Worm (Caenorhabditis elegans) whole organism, young adult: Measurements from ENCODE around the gene unc-10.

Source experiments
- B0035.1 ChIP-seq: sonication (generic microtip); optimal IDR thresholded peaks from 2 replicates; lab custom pipeline; 2016; ENCODE audit warnings: missing genetic modification characterization, mild to moderate bottlenecking, missing compliant biosample characterization, missing genotype, missing genetic modification reagents
- C06A6.2 ChIP-seq: fragments of 200-800 bp; sonication (Bioruptor generic); conservative IDR thresholded peaks from 2 replicates; pipeline ENCODE4 v1.3.6; 2022; ENCODE audit warnings: missing genetic modification characterization, missing compliant biosample characterization
- D2030.7 ChIP-seq: fragments of 200-800 bp; sonication (Bioruptor generic); IDR thresholded peaks from 2 replicates; pipeline ENCODE4 v1.3.6; 2022; ENCODE audit warnings: missing genetic modification reagents, missing genetic modification characterization, missing compliant biosample characterization
- F52B5.7 ChIP-seq: sonication (generic microtip); optimal IDR thresholded peaks from 2 replicates; lab custom pipeline; 2016; ENCODE audit warnings: mild to moderate bottlenecking, missing genetic modification characterization, missing compliant biosample characterization
- T07F8.4 ChIP-seq: sonication (generic microtip); optimal IDR thresholded peaks from 2 replicates; lab custom pipeline; 2016; ENCODE audit warnings: mild to moderate bottlenecking, missing genetic modification characterization, moderate library complexity, missing compliant biosample characterization
- Y56A3A.18 ChIP-seq: fragments of 200-800 bp; sonication (Bioruptor generic); IDR thresholded peaks from 2 replicates; pipeline ENCODE4 v1.3.6; 2022; ENCODE audit warnings: missing genetic modification reagents, missing genetic modification characterization, missing compliant biosample characterization
- Y79H2A.3 ChIP-seq: fragments of 200-800 bp; sonication (Bioruptor generic); conservative IDR thresholded peaks from 2 replicates; pipeline ENCODE4 v1.3.6; 2022; ENCODE audit warnings: missing genetic modification reagents, missing genetic modification characterization, missing compliant biosample characterization
- akir-1 ChIP-seq: fragments of 200-800 bp; sonication (Bioruptor generic); optimal IDR thresholded peaks from 2 replicates; lab custom pipeline; 2018; ENCODE audit warnings: mild to moderate bottlenecking, missing genetic modification characterization, moderate library complexity, missing compliant biosample characterization
- aptf-2 ChIP-seq: fragments of 200-800 bp; sonication (Bioruptor generic); conservative IDR thresholded peaks from 2 replicates; pipeline ENCODE4 v1.3.6; 2022; ENCODE audit warnings: missing genetic modification reagents, missing genetic modification characterization, missing compliant biosample characterization
- aptf-3 ChIP-seq: fragments of 200-800 bp; sonication (Bioruptor generic); IDR thresholded peaks from 2 replicates; pipeline ENCODE4 v1.3.6; 2022; ENCODE audit warnings: missing genetic modification characterization, missing compliant biosample characterization
- attf-3 ChIP-seq: fragments of 200-800 bp; sonication (Bioruptor generic); conservative IDR thresholded peaks from 2 replicates; pipeline ENCODE4 v1.3.6; 2022; ENCODE audit warnings: missing genetic modification reagents, missing genetic modification characterization, missing compliant biosample characterization
- attf-5 ChIP-seq: fragments of 200-800 bp; sonication (Bioruptor generic); optimal IDR thresholded peaks from 2 replicates; lab custom pipeline; 2018; ENCODE audit warnings: mild to moderate bottlenecking, missing genetic modification characterization, missing compliant biosample characterization
- attf-6 ChIP-seq: fragments of 200-800 bp; sonication (Bioruptor generic); IDR thresholded peaks from 2 replicates; pipeline ENCODE4 v1.3.6; 2022; ENCODE audit warnings: missing genetic modification reagents, missing genetic modification characterization, missing compliant biosample characterization
- bed-1 ChIP-seq: fragments of 200-800 bp; sonication (Bioruptor generic); IDR thresholded peaks from 2 replicates; pipeline ENCODE4 v1.3.6; 2022; ENCODE audit warnings: missing genetic modification reagents, missing genetic modification characterization, missing compliant biosample characterization
- bed-2 ChIP-seq: fragments of 200-800 bp; sonication (Bioruptor generic); IDR thresholded peaks from 2 replicates; pipeline ENCODE4 v1.3.6; 2022; ENCODE audit warnings: missing genetic modification reagents, missing genetic modification characterization, missing compliant biosample characterization
- dox-1 ChIP-seq: fragments of 200-800 bp; sonication (Bioruptor generic); IDR thresholded peaks from 2 replicates; pipeline ENCODE4 v1.3.6; 2022; ENCODE audit warnings: missing genetic modification reagents, missing genetic modification characterization, missing compliant biosample characterization
- egl-44 ChIP-seq: fragments of 200-800 bp; sonication (Bioruptor generic); IDR thresholded peaks from 2 replicates; pipeline ENCODE4 v1.3.6; 2022; ENCODE audit warnings: missing genetic modification reagents, missing genetic modification characterization, missing compliant biosample characterization
- him-1 ChIP-seq: sonication (generic microtip); optimal IDR thresholded peaks from 2 replicates; lab custom pipeline; 2016; ENCODE audit warnings: missing genotype, missing genetic modification reagents, missing genetic modification characterization, missing compliant biosample characterization
- hmg-1.2 ChIP-seq: fragments of 200-800 bp; sonication (Bioruptor generic); IDR thresholded peaks from 2 replicates; pipeline ENCODE4 v1.3.6; 2022; ENCODE audit warnings: missing genetic modification reagents, missing genetic modification characterization, missing compliant biosample characterization
- let-526 ChIP-seq: fragments of 200-800 bp; sonication (Bioruptor generic); IDR thresholded peaks from 2 replicates; pipeline ENCODE4 v1.3.6; 2022; ENCODE audit warnings: missing genetic modification reagents, missing genetic modification characterization, missing compliant biosample characterization
- lin-40 ChIP-seq: sonication (generic microtip); optimal IDR thresholded peaks from 2 replicates; lab custom pipeline; 2016; ENCODE audit warnings: missing genetic modification characterization, mild to moderate bottlenecking, missing compliant biosample characterization, missing genotype, missing genetic modification reagents
- madf-8 ChIP-seq: fragments of 200-800 bp; sonication (Bioruptor generic); conservative IDR thresholded peaks from 2 replicates; pipeline ENCODE4 v1.3.6; 2022; ENCODE audit warnings: missing genetic modification reagents, missing genetic modification characterization, missing compliant biosample characterization
- mel-28 ChIP-seq: sonication (generic microtip); optimal IDR thresholded peaks from 2 replicates; lab custom pipeline; 2016; ENCODE audit warnings: borderline replicate concordance, mild to moderate bottlenecking, missing genetic modification characterization, missing compliant biosample characterization
- nhr-80 ChIP-seq: sonication (generic microtip); optimal IDR thresholded peaks from 2 replicates; lab custom pipeline; 2016; ENCODE audit warnings: missing genetic modification characterization, missing compliant biosample characterization
- rpc-1 ChIP-seq, 2 experiments: fragments of 150-350 bp in 1 of 2; sonication (generic microtip) in 1 of 2; optimal IDR thresholded peaks; 2 replicates each; lab custom pipeline; 2014 to 2018; ENCODE audit warnings: missing biosample characterization in 1 of 2, missing genetic modification characterization in 1 of 2, missing genetic modification reagents in 1 of 2, missing genotype in 1 of 2
- snpc-1.1 ChIP-seq: sonication (generic microtip); optimal IDR thresholded peaks from 2 replicates; lab custom pipeline; 2017; ENCODE audit warnings: missing genetic modification characterization, mild to moderate bottlenecking, missing compliant biosample characterization, antibody characterized with exemption, moderate library complexity, missing genotype, missing genetic modification reagents; ENCODE audit not compliant: insufficient read depth
- snpc-3.4 ChIP-seq: sonication (generic microtip); optimal IDR thresholded peaks from 2 replicates; lab custom pipeline; 2017; ENCODE audit warnings: missing genetic modification characterization, mild to moderate bottlenecking, missing compliant biosample characterization, antibody characterized with exemption, moderate library complexity, missing genotype, missing genetic modification reagents
- tbx-9 ChIP-seq: sonication (generic microtip); optimal IDR thresholded peaks from 2 replicates; lab custom pipeline; 2016; ENCODE audit warnings: borderline replicate concordance, missing genetic modification characterization, inconsistent platforms, missing compliant biosample characterization
- unc-62 ChIP-seq: fragments of 150-350 bp; optimal IDR thresholded peaks from 2 replicates; lab custom pipeline; 2014; ENCODE audit warnings: missing biosample characterization, missing genetic modification reagents, missing genetic modification characterization
- ztf-26 ChIP-seq: sonication (generic microtip); optimal IDR thresholded peaks from 2 replicates; lab custom pipeline; 2017; ENCODE audit warnings: missing genetic modification characterization, missing compliant biosample characterization
- ztf-28 ChIP-seq: fragments of 200-800 bp; sonication (Bioruptor generic); IDR thresholded peaks from 2 replicates; pipeline ENCODE4 v1.3.6; 2022; ENCODE audit warnings: missing genetic modification reagents, missing genetic modification characterization, missing compliant biosample characterization
- ztf-6 ChIP-seq: fragments of 200-800 bp; sonication (Bioruptor generic); IDR thresholded peaks from 2 replicates; pipeline ENCODE4 v1.3.6; 2022; ENCODE audit warnings: missing genetic modification reagents, missing genetic modification characterization, missing compliant biosample characterization

The unc-10 gene

ce11 chrX:7242878-7243277 lies 37.2 kb downstream of the unc-10 start, which contains the start of gene F46H5.7 (continued):
- TF ChIP-seq ztf-28 (GFP tag; lab: Robert Waterston, UW) (no peak), akir-1 (GFP tag; lab: Kevin White, UChicago) (no peak), nhr-80 (tag; lab: Kevin White, UChicago) (peak; percentile 82), D2030.7 (GFP tag; lab: Robert Waterston, UW) (no peak)

- TF ChIP-seq T07F8.4 (tag; lab: Kevin White, UChicago), result no peak
- peak; percentile 15 for TF ChIP-seq lin-40 (tag; lab: Kevin White, UChicago)
- peak; percentile 52 for TF ChIP-seq ztf-26 (tag; lab: Kevin White, UChicago)
- no peak for TF ChIP-seq attf-3 (GFP tag; lab: Robert Waterston, UW)
- TF ChIP-seq, all 124 proteins: peak for 2
These were observed 38.0 kb downstream of the unc-10 start for ce11 chrX:7242119-7242518.

- no peak for TF ChIP-seq C06A6.2 (GFP tag; lab: Robert Waterston, UW)
- TF ChIP-seq lin-40 (tag; lab: Kevin White, UChicago), result no peak
- TF ChIP-seq nhr-80 (tag; lab: Kevin White, UChicago), result no peak
- TF ChIP-seq ztf-6 (GFP tag; lab: Robert Waterston, UW), result no peak
- TF ChIP-seq attf-5 (GFP tag; lab: Kevin White, UChicago), result no peak
- no peak for TF ChIP-seq madf-8
- TF ChIP-seq unc-62 (GFP tag; lab: Kevin White, UChicago), result no peak
- no peak for TF ChIP-seq F52B5.7 (tag; lab: Kevin White, UChicago)
- TF ChIP-seq aptf-3 (GFP tag; lab: Robert Waterston, UW), result no peak
- no peak for TF ChIP-seq rpc-1 (optimal IDR thresholded peaks at IDR 0.05; lab: Kevin White, UChicago)
- no peak for TF ChIP-seq rpc-1 (tag; optimal IDR thresholded peaks at IDR 0.05; lab: Kevin White, UChicago)
- no peak for TF ChIP-seq hmg-1.2 (GFP tag; lab: Robert Waterston, UW)
- TF ChIP-seq, all 124 proteins: peak for 0
These were observed 41.6 kb downstream of the unc-10 start, which contains the start of gene F46H5.3 for ce11 chrX:7238562-7238961. TSS of gene F46H5.3 (minus strand) at chrX:7238662.

- TF ChIP-seq snpc-3.4, result no peak
- no peak for TF ChIP-seq let-526 (GFP tag; lab: Robert Waterston, UW)
- no peak for TF ChIP-seq tbx-9
- no peak for TF ChIP-seq mel-28 (tag; lab: Kevin White, UChicago)
- no peak for TF ChIP-seq rpc-1 (optimal IDR thresholded peaks at IDR 0.05; lab: Kevin White, UChicago)
- no peak for TF ChIP-seq rpc-1 (tag; optimal IDR thresholded peaks at IDR 0.05; lab: Kevin White, UChicago)
- TF ChIP-seq him-1 (tag; lab: Kevin White, UChicago), result no peak
- no peak for TF ChIP-seq ztf-28 (GFP tag; lab: Robert Waterston, UW)
- TF ChIP-seq bed-1 (GFP tag; lab: Robert Waterston, UW), result no peak
- no peak for TF ChIP-seq attf-6 (GFP tag; lab: Robert Waterston, UW)
- TF ChIP-seq Y79H2A.3 (GFP tag; lab: Robert Waterston, UW), result no peak
- TF ChIP-seq Y56A3A.18, result no peak
- no peak for TF ChIP-seq B0035.1 (tag; lab: Kevin White, UChicago)
- TF ChIP-seq snpc-1.1, result no peak
- TF ChIP-seq hmg-1.2 (GFP tag; lab: Robert Waterston, UW), result no peak
- TF ChIP-seq D2030.7 (GFP tag; lab: Robert Waterston, UW), result no peak
- no peak for TF ChIP-seq aptf-2 (GFP tag; lab: Robert Waterston, UW)
- TF ChIP-seq bed-2 (GFP tag; lab: Robert Waterston, UW), result no peak
- no peak for TF ChIP-seq egl-44 (GFP tag; lab: Robert Waterston, UW)
- TF ChIP-seq dox-1 (GFP tag; lab: Robert Waterston, UW), result no peak
These were observed 43.4 kb downstream of the unc-10 start for ce11 chrX:7236717-7237116.
